Fruit fly (Drosophila melanogaster) whole organism: ENCODE data around the gene CG6878.

Source experiments
- Dll ChIP-seq: fragments of >200 bp; optimal IDR thresholded peaks from 2 replicates; lab custom pipeline; 2017
- EcR ChIP-seq, 2 experiments: fragments of >200 bp; optimal IDR thresholded peaks; 2 replicates each; lab custom pipeline; 2017; ENCODE audit warnings: missing biosample characterization in 2 of 2, missing genetic modification characterization in 2 of 2, missing genetic modification reagents in 2 of 2
- pan ChIP-seq: fragments of >200 bp; optimal IDR thresholded peaks from 2 replicates; lab custom pipeline; 2017
- psq ChIP-seq: fragments of >200 bp; optimal IDR thresholded peaks from 2 replicates; lab custom pipeline; 2017

dm6 chr3L:15207544-15207943, 45.9 kb downstream of the CG6878 start, which contains the start of gene Prx1:
- TF ChIP-seq psq (lab: Kevin White, UChicago) = no peak
- no peak for TF ChIP-seq pan
- TF ChIP-seq EcR (GFP tag; optimal IDR thresholded peaks at IDR 0.05; lab: Kevin White, UChicago) = no peak
- TF ChIP-seq Dll = no peak
